Worm (Caenorhabditis elegans) whole organism, young adult: ENCODE measurements around the gene btb-7.

ENCODE experiments used
- F23B12.7 ChIP-seq: sonication (generic microtip); optimal IDR thresholded peaks from 2 replicates; lab custom pipeline; 2017; ENCODE audit warnings: missing genetic modification characterization, mild to moderate bottlenecking, missing compliant biosample characterization, antibody characterized with exemption, moderate library complexity; ENCODE audit not compliant: insufficient read depth
- Y56A3A.18 ChIP-seq: fragments of 200-800 bp; sonication (Bioruptor generic); IDR thresholded peaks from 2 replicates; pipeline ENCODE4 v1.3.6; 2022; ENCODE audit warnings: missing genetic modification reagents, missing genetic modification characterization, missing compliant biosample characterization
- Y79H2A.3 ChIP-seq: fragments of 200-800 bp; sonication (Bioruptor generic); conservative IDR thresholded peaks from 2 replicates; pipeline ENCODE4 v1.3.6; 2022; ENCODE audit warnings: missing genetic modification reagents, missing genetic modification characterization, missing compliant biosample characterization
- ZK185.1 ChIP-seq: sonication (generic microtip); optimal IDR thresholded peaks from 2 replicates; lab custom pipeline; 2016; ENCODE audit warnings: mild to moderate bottlenecking, missing genetic modification characterization, missing compliant biosample characterization; ENCODE audit not compliant: poor library complexity, severe bottlenecking
- ets-4 ChIP-seq: fragments of 200-800 bp; sonication (Bioruptor generic); optimal IDR thresholded peaks from 2 replicates; lab custom pipeline; 2018; ENCODE audit warnings: mild to moderate bottlenecking, missing genetic modification characterization, missing compliant biosample characterization
- nhr-179 ChIP-seq: sonication (generic microtip); optimal IDR thresholded peaks from 2 replicates; lab custom pipeline; 2016; ENCODE audit warnings: mild to moderate bottlenecking, missing genetic modification characterization, missing compliant biosample characterization
- rec-8 ChIP-seq, 2 experiments: sonication (generic microtip); optimal IDR thresholded peaks; 2 replicates each; lab custom pipeline; 2016; ENCODE audit warnings: mild to moderate bottlenecking in 2 of 2, missing genetic modification characterization in 2 of 2, missing genetic modification reagents in 2 of 2, missing genotype in 2 of 2, missing biosample characterization in 1 of 2, missing compliant biosample characterization in 1 of 2, moderate library complexity in 1 of 2

DNA sequence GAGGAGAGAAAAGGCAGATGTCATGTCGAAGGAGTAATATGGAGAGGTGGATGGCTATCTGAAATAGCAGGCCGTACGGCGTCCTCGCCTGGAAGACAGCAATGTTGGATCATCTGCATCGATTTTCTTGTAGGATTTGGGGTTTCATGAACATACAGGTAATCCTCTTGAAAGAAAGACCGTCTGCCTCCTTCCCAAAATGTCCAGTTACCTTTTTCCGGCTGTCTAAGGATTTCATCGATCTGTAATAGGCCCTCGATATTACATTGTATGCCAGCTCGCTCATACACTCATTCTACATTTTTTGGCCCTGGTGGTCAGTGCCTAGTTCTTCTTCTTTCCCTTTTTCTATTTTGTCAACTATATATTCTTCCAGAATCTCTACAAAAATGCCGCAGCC is 9.4 kb downstream of the btb-7 start, which contains the start of the genes fbxb-5 and btb-8:
- TF ChIP-seq ets-4 (GFP tag; lab: Kevin White, UChicago) (no peak), Y79H2A.3 (GFP tag; lab: Robert Waterston, UW) (no peak), nhr-179 (no peak), F23B12.7 (tag; lab: Kevin White, UChicago) (no peak), Y56A3A.18 (GFP tag; lab: Robert Waterston, UW) (no peak), ZK185.1 (tag; lab: Kevin White, UChicago) (no peak), rec-8 (tag; optimal IDR thresholded peaks at IDR 0.05; lab: Kevin White, UChicago) (no peak)
